Fruit fly (Drosophila melanogaster): Measurements from ENCODE around the gene CG33203.

CG33203 gene

DNA sequence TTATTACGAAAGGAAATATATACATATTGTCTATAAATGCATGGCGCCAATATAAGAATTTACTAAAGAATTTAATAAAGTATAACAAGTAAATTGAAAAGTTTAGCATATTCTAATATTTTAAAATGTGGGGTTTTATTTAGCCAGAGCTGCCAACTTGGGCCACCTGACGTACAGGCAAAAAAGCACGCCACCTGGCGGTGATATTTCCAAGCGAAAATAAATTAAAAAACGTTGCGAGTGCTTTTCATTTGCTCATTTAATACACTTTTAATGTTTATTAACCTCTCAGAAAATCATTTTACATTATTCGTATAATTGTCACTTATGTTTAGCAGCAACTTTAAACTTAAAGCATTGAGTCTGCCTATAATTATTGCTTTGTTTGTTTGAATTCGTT lies 17.1 kb downstream of the CG33203 start:
- TF ChIP-seq CG14655 (GFP tag; optimal IDR thresholded peaks at IDR 0.05) = no peak
- no peak for TF ChIP-seq rn (GFP tag; IDR thresholded peaks at IDR 0.05)
- no peak for TF ChIP-seq D1 (tag; optimal IDR thresholded peaks at IDR 0.05)
- no peak for TF ChIP-seq Ets98B (GFP tag; IDR thresholded peaks at IDR 0.05)

DNA sequence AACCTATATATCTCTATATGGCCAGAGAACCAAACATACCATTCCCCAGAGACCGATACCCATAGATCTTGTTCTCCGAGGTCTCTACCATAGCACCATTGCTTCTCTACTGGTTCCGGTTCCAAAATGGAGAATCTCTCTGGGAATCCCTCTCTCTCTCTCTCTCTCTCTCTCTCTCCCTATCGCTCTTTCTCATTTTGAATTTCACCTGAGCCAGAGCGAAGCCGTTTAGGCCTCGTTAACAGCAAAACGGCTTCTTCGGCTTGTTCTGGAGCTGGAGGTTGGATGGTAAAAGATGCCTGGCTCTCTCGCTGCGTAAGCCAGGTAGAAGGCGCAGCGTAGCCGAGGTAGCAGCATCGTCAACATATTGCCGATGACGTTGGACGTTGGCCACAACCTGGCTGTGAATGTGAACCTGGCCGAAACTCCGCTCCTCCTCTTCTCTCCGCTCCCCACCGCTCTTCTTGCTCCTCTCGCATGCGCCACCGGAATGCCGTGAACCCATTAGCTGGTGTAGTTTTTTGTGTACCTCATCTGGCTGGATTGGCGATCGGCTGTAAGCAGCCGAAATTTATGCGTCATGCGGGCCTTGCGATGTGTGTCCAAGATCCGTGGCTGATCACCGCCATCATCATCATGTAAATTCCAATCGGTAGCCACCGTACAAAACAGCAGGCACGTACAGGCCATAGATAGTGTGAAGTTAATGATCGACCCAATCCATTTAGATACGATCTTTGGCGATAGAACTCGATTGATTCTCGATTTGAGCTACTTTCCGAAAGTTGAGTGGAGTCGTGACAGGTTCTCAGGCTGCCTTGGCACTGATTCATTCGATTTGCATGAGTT lies 26.0 kb downstream of the CG33203 start:
- peak; percentile 61; the same call in 2 of the 3 replicates for TF ChIP-seq CG4496 (GFP tag; IDR thresholded peaks at IDR 0.05)
- no peak for TF ChIP-seq CG14655 (GFP tag; optimal IDR thresholded peaks at IDR 0.05)
- TF ChIP-seq CG32121 (GFP tag; IDR thresholded peaks at IDR 0.05) = no peak
- no peak for TF ChIP-seq CG8301 (tag; optimal IDR thresholded peaks at IDR 0.05)
- no peak for TF ChIP-seq CG15710 (tag; optimal IDR thresholded peaks at IDR 0.05)
- no peak for TF ChIP-seq D1 (tag; optimal IDR thresholded peaks at IDR 0.05)
- TF ChIP-seq fd96Ca (GFP tag; IDR thresholded peaks at IDR 0.05) = no peak; the same call in 2 of the 3 replicates
- peak; percentile 48; the same call in 1 of the 2 replicates for TF ChIP-seq Ets98B (GFP tag; IDR thresholded peaks at IDR 0.05)
- no peak for TF ChIP-seq gl (tag; optimal IDR thresholded peaks at IDR 0.05)
- TF ChIP-seq CG12605 (GFP tag; IDR thresholded peaks at IDR 0.05) = no peak
- peak; percentile 57 for TF ChIP-seq Pif1B (GFP tag; optimal IDR thresholded peaks at IDR 0.05)
- peak; percentile 24 for TF ChIP-seq CG13204 (GFP tag; optimal IDR thresholded peaks at IDR 0.05)
- no peak for TF ChIP-seq Snoo (tag; optimal IDR thresholded peaks at IDR 0.05)
- no peak for TF ChIP-seq rn (GFP tag; IDR thresholded peaks at IDR 0.05)
- TF ChIP-seq CG8159 (tag; optimal IDR thresholded peaks at IDR 0.05) = no peak
- no peak for TF ChIP-seq Pif1A (GFP tag; optimal IDR thresholded peaks at IDR 0.05)
- no peak for TF ChIP-seq CG9948 (tag; optimal IDR thresholded peaks at IDR 0.05)
- TF ChIP-seq CG10348 (GFP tag; IDR thresholded peaks at IDR 0.05) = no peak
- peak; percentile 70 for TF ChIP-seq EcR (GFP tag; optimal IDR thresholded peaks at IDR 0.05)
- TF ChIP-seq CG17806 (tag; optimal IDR thresholded peaks at IDR 0.05) = no peak
- no peak for TF ChIP-seq CG34367 (tag; optimal IDR thresholded peaks at IDR 0.05)

DNA sequence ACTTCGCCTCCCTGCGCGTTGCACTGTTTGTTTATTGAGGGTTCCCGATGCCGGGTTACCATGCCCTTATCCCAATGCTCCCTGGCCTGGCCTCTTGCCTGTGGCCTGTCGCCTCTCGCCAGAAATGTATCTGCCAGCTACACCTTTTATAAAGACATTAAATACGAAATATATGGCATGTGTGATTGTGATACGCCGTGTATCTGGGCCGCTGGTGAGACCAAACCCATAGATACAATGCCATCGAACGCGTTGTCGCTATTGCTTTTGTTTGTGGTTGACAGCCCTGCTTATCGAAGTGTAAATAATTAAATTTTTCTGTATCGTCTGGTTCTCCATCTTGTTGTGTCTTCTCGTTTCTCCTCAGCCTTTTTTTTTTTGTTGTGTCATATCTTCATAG lies 26.9 kb downstream of the CG33203 start:
- TF ChIP-seq CG4496 (GFP tag; IDR thresholded peaks at IDR 0.05) (no peak), EcR (GFP tag; optimal IDR thresholded peaks at IDR 0.05) (peak; percentile 42)

DNA sequence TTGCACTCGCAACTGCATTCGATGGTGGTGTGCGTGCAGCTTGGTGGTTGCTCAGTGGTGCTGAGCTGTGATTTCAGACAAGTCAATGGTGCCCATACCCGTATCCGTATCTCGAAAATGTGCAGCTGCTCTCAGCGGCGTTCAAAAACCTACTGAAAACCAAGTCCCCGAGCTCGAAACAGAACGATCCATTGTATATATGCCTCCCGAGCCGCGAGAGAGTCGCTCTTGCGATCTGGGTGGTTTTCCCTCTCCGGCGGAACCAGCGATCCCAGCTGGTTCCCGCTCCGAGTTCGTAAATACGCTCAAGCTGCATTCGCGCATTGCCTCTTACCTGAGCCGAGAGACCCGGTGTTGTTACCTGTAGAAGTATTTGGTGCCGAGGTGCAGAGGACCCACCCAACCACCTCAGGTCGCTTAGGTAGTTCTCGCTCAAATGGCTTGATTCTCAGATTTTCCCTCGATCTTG lies 28.4 kb downstream of the CG33203 start, which contains the start of gene Inx3:
Inx3 (minus strand) TSS at position 440 of the 469 bp plus-strand sequence.
- TF ChIP-seq CG10348 (GFP tag; IDR thresholded peaks at IDR 0.05) (no peak), Pif1B (GFP tag; optimal IDR thresholded peaks at IDR 0.05) (peak; percentile 61), D1 (tag; optimal IDR thresholded peaks at IDR 0.05) (no peak), CG9948 (tag; optimal IDR thresholded peaks at IDR 0.05) (no peak), rn (GFP tag; IDR thresholded peaks at IDR 0.05) (no peak), CG12605 (GFP tag; IDR thresholded peaks at IDR 0.05) (0 out of 2 replicates have a peak, but pooled peaks have one; percentile 26), CG17806 (tag; optimal IDR thresholded peaks at IDR 0.05) (no peak), fd96Ca (GFP tag; IDR thresholded peaks at IDR 0.05) (peak; percentile 45; the same call in 1 of the 3 replicates), EcR (GFP tag; optimal IDR thresholded peaks at IDR 0.05) (peak; percentile 50), Snoo (tag; optimal IDR thresholded peaks at IDR 0.05) (peak; percentile 48), CG4496 (GFP tag; IDR thresholded peaks at IDR 0.05) (peak; percentile 61; the same call in 2 of the 3 replicates), Pif1A (GFP tag; optimal IDR thresholded peaks at IDR 0.05) (no peak), CG34367 (tag; optimal IDR thresholded peaks at IDR 0.05) (no peak), CG14655 (GFP tag; optimal IDR thresholded peaks at IDR 0.05) (no peak), CG13204 (GFP tag; optimal IDR thresholded peaks at IDR 0.05) (peak; percentile 50), CG8159 (tag; optimal IDR thresholded peaks at IDR 0.05) (no peak), gl (tag; optimal IDR thresholded peaks at IDR 0.05) (peak; percentile 28), Ets98B (GFP tag; IDR thresholded peaks at IDR 0.05) (peak; percentile 73; the same call in 1 of the 2 replicates), CG15710 (tag; optimal IDR thresholded peaks at IDR 0.05) (no peak), CG32121 (GFP tag; IDR thresholded peaks at IDR 0.05) (peak; percentile 44; the same call in 1 of the 2 replicates), CG8301 (tag; optimal IDR thresholded peaks at IDR 0.05) (no peak)

- TF ChIP-seq CG10348 (GFP tag; IDR thresholded peaks at IDR 0.05) (no peak), Snoo (tag; optimal IDR thresholded peaks at IDR 0.05) (peak; percentile 70), CG17806 (tag; optimal IDR thresholded peaks at IDR 0.05) (peak; percentile 78), CG34367 (tag; optimal IDR thresholded peaks at IDR 0.05) (peak; percentile 78), Pif1A (GFP tag; optimal IDR thresholded peaks at IDR 0.05) (peak; percentile 90), D1 (tag; optimal IDR thresholded peaks at IDR 0.05) (peak; percentile 67), Pif1B (GFP tag; optimal IDR thresholded peaks at IDR 0.05) (peak; percentile 74), CG14655 (GFP tag; optimal IDR thresholded peaks at IDR 0.05) (peak; percentile 78), gl (tag; optimal IDR thresholded peaks at IDR 0.05) (peak; percentile 97), CG12605 (GFP tag; IDR thresholded peaks at IDR 0.05) (peak; percentile 85), CG8159 (tag; optimal IDR thresholded peaks at IDR 0.05) (peak; percentile 88), EcR (GFP tag; optimal IDR thresholded peaks at IDR 0.05) (peak; percentile 53), rn (GFP tag; IDR thresholded peaks at IDR 0.05) (no peak), CG8301 (tag; optimal IDR thresholded peaks at IDR 0.05) (peak; percentile 62), CG13204 (GFP tag; optimal IDR thresholded peaks at IDR 0.05) (peak; percentile 96), Ets98B (GFP tag; IDR thresholded peaks at IDR 0.05) (peak; percentile 53; the same call in 1 of the 2 replicates), fd96Ca (GFP tag; IDR thresholded peaks at IDR 0.05) (peak; percentile 53), CG15710 (tag; optimal IDR thresholded peaks at IDR 0.05) (peak; percentile 87), CG9948 (tag; optimal IDR thresholded peaks at IDR 0.05) (peak; percentile 78), CG32121 (GFP tag; IDR thresholded peaks at IDR 0.05) (peak; percentile 54), CG4496 (GFP tag; IDR thresholded peaks at IDR 0.05) (peak; percentile 90)
Measured at dm6 chr3R:28858241-28858647, 29.3 kb downstream of the CG33203 start.

Data from whole organism, pupa.